Worm (Caenorhabditis elegans) whole organism, dauer: ENCODE measurements around the gene sra-28.

Experiments used
- unc-62 ChIP-seq: sonication (generic microtip); optimal IDR thresholded peaks from 2 replicates; lab custom pipeline; 2017; ENCODE audit warnings: missing biosample characterization, missing genetic modification reagents, missing genetic modification characterization

sra-28 gene

DNA sequence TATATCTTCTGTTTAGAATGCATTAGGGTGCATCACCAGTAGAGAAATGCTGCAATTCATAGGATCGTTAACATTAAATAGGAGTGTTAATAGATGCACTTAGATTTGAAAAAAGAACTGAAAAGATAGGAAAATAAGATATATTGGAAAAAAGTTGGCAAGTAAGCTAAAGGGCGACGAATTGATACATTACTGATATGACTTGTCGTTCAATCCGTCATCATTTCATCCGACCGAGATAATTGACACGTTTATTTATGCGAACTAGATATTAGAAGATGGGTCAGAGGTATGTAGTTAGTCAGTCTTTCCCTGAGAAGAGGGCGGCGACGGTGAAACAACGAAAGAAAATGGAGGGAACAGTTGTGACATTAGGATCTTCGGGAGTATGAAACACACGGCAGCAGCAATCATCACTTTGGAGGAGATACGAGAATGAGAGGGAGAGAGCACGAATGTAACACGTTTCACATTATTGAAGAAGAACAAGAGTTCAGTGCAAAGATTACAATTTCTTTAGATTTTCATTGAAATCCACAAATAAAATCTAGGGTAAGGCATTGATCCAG is 28.7 kb downstream of the sra-28 start, which contains the start of gene lron-15:
Gene lron-15 (minus strand): TSS at position 51 of the 569 bp plus-strand sequence.
- no peak for TF ChIP-seq unc-62 (GFP tag; lab: Kevin White, UChicago)

DNA sequence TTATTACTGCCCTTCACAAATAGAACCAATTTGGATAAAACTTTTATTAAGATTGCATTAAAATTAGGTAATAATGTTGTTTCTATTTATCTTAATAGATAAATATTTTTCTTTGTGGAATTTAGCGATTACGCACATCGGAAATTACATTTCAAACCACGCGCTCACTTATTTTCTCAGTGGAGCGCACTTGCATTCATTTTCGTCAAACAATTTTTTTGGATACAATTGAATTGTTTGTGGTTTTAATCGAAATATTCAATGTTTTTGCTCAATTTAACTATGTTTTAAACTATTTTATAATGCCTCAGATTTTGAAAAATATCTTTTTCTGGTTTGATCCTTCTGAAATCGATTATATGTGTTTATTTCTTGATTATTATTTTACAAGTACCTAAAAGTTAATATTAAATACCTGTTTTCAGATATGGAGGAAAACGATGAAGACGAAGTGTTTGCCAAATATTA is 37.6 kb downstream of the sra-28 start, which contains the start of gene utp-20:
Gene utp-20 (plus strand): TSS at position 418 of the 468 bp plus-strand sequence.
- TF ChIP-seq unc-62 (GFP tag; lab: Kevin White, UChicago): no peak

DNA sequence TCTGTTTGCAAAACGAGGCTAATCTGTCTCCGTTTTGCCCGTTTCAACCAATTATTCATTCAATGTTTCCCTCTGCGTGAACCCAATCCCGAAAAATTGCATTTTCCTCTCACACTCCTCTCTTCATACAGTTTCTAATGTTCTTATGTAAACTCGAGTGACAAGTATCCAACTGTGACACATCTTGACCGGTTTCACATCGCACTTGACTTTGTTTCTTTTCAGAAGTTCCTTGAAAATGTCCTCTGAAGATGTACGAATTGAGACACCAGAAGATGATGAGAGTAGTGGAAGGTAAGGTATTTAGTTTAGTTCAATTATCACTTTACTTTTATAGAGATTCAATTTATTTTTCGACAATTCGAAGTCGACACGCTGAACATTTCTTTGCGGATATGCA is 41.6 kb downstream of the sra-28 start, which contains the start of gene abcx-1:
Gene abcx-1 (plus strand): TSS at position 224 of the 400 bp plus-strand sequence.
- TF ChIP-seq unc-62 (GFP tag; lab: Kevin White, UChicago): no peak

DNA sequence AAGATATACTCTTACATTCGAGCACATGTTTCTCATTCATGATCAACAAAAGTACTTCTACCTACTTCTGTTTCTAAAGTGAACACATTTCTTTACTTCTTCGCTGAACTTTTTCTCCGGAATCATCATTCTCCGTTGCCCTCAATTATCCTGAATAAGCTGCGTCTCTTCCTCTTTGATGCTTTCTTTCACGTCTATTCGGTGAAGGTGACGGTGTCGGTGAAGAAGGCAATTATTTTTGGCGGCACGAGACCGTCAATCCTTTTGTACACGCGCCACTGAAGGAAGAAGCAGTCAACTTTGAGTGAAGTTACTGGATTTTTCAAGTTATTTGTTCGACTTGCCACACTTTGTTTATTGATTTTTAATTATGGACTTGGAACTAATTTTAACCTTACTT is 42.0 kb downstream of the sra-28 start, which contains the start of gene abch-1:
Gene abch-1 (minus strand): TSS at position 101 of the 400 bp plus-strand sequence.
- TF ChIP-seq unc-62 (GFP tag; lab: Kevin White, UChicago): no peak

DNA sequence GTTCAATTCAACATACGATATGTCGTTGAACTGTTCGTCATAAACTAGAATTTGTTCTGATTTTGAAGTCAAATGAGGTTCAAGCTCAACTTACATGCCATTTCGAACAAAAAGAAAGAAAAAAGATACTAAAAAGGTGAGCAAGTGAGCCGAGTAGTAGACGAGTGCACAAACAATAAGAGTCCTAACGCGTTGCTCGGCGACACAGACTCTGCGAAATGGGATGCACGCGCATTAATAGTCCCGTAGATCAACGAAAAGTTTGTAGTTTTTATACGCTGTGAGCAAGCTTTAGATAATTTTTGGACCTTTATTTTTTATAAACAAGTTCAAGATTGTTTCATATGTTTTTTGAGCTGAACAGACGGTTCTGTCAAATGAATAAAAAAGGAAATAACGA is 44.9 kb downstream of the sra-28 start, which contains the start of gene C56E6.4:
Gene C56E6.4 (minus strand): TSS at position 101 of the 400 bp plus-strand sequence.
- no peak for TF ChIP-seq unc-62 (GFP tag; lab: Kevin White, UChicago)

DNA sequence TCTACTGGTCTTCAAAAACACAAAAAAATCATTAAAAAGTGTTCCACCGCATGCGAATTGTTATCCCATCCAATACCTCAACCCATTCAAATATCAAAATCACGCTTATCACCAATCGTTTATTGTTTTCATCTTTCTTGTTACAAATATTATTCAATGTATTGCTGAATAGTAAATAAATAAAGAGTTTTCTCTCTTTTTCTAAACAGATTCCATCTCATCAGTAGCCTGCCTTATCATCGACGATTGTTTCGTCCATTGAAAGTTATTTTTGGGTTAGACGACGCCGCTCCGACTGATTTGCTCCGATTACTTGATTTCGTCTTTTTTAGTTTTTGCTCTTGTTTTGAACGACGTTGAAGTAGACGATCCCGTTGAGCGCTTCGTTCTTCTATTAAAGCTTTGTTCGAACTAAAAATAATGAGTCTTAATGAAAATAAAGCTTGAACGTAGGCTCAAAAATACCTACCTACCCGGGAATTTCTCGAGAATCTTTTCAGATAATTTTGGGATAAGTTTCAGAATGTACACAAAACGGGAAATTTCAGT is 47.4 kb downstream of the sra-28 start:
- TF ChIP-seq unc-62 (GFP tag; lab: Kevin White, UChicago): no peak

DNA sequence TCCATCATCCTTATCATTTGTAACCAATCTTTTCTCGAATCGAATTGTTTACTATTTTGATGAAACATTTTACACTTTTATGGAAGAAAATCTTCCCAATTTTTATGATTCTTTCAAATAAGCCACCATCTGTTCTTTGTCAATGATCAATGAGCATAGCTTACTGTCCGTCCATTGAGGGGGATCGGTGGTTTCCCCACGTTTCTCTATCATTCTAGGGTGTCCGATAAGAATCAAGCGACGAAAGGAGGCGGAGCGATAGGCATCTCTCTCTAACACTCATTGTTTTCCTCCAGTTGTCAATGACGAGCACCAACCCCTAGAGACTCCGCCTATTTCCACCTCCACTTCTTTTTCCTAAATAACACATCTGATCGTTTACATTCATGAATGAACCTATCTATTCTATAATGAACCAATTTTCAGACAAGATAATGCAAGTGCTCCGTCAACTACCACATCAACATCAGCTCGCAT is 49.0 kb downstream of the sra-28 start, which contains the start of gene C56E6.2:
Gene C56E6.2 (plus strand): TSS at position 427 of the 477 bp plus-strand sequence.
- TF ChIP-seq unc-62 (GFP tag; lab: Kevin White, UChicago): no peak

DNA sequence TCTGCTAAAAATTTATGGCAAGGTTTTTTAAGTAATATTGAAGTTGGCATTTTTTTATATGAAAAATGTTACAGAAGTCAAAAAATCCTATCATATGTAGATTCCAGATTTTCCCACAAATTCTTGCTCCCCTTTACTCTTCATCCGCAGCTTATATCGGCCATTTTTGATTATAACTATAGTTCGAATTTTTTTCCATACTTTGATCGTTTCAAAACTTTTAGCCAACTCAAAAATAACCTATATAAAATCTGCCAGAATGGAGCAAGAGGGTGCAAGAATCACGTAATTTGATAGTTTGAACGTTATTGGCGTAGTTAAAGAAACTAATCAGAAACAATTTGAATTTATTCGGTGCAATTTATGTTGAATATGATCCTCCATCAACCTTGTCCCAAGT is 49.6 kb downstream of the sra-28 start:
- no peak for TF ChIP-seq unc-62 (GFP tag; lab: Kevin White, UChicago)

DNA sequence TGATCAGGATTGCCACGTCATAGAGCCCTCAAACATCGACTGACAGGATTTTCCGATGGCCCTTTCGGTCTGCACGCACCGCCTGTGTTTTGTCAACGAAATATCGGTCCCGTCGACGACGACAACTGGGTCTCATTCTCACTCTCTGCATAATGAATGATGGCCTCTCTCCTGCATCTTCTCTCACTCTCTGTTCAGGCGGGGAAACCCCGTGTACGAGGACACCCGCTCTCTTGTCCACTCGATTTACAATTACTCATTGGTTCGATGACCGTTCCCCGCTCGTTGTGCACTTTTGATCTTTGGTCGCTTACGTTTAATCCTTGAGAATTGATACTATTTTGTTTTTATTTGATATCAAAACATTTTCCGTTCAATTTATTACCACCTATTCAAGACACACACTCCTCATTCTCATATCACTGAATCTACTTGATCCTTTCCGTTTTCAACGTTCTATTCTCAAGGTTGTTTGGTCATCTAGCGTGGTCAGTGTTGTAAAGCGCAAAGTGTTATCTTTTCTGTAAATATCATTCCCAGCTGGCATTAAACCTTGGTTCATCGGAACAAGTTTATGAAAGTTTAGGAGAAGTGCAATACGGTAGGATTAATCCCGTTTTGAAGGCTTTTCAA is 50.8 kb downstream of the sra-28 start:
- no peak for TF ChIP-seq unc-62 (GFP tag; lab: Kevin White, UChicago)

DNA sequence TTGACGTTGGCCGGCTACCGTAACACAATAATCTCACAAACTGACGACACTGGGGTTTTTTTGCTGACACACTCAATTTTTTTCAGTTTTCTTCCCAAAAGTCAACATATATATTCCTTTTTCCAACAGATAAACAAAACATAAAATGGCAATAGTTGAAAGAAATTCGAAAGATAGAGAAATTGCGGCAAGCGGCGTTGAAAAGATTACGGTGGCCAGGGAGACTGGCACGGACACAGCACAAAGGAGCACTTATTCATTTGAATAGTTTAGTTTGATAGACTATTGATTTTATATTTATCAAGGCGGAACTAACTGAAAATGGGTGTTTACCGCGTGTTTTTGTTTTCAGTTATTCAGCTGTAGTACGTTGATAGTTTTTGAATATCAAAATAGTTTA is 52.3 kb downstream of the sra-28 start, which contains the start of gene toe-2:
Gene toe-2 (minus strand): TSS at position 70 of the 400 bp plus-strand sequence.
- no peak for TF ChIP-seq unc-62 (GFP tag; lab: Kevin White, UChicago)
